Fruit fly (Drosophila melanogaster) whole organism, prepupa: Measurements from ENCODE around the gene msps.

ENCODE experiments used
- Blimp-1 ChIP-seq: fragments of 200-800 bp; sonication (Bioruptor generic); optimal IDR thresholded peaks from 3 replicates; lab custom pipeline; 2017; ENCODE audit warnings: missing biosample characterization, missing genetic modification characterization, mild to moderate bottlenecking, moderate library complexity, missing genetic modification reagents
- CG11762 ChIP-seq: fragments of 200-800 bp; sonication (Bioruptor generic); optimal IDR thresholded peaks from 3 replicates; lab custom pipeline; 2016; ENCODE audit warnings: missing biosample characterization, missing genetic modification characterization; ENCODE audit not compliant: insufficient read depth
- CG15336 ChIP-seq: fragments of 200-800 bp; sonication (Bioruptor generic); IDR thresholded peaks from 2 replicates; pipeline ENCODE4 v1.3.6; 2022; ENCODE audit warnings: missing biosample characterization, missing genetic modification characterization
- CG1621 ChIP-seq: fragments of 200-800 bp; sonication (Bioruptor generic); optimal IDR thresholded peaks from 3 replicates; lab custom pipeline; 2018; ENCODE audit warnings: missing biosample characterization, mild to moderate bottlenecking, missing genetic modification characterization
- CG16779 ChIP-seq: fragments of 200-800 bp; sonication (Bioruptor generic); optimal IDR thresholded peaks from 3 replicates; lab custom pipeline; 2017; ENCODE audit warnings: missing biosample characterization, mild to moderate bottlenecking, missing genetic modification characterization
- CG3032 ChIP-seq: fragments of 200-800 bp; optimal IDR thresholded peaks from 2 replicates; lab custom pipeline; 2019; ENCODE audit warnings: missing biosample characterization, mild to moderate bottlenecking, missing genetic modification characterization, moderate library complexity
- CG32006 ChIP-seq: fragments of 200-800 bp; sonication (Bioruptor generic); optimal IDR thresholded peaks from 3 replicates; lab custom pipeline; 2017; ENCODE audit warnings: missing biosample characterization, mild to moderate bottlenecking, missing genetic modification characterization
- CG34406 ChIP-seq: fragments of 200-800 bp; sonication (Bioruptor generic); optimal IDR thresholded peaks from 3 replicates; lab custom pipeline; 2016; ENCODE audit warnings: missing biosample characterization, missing genetic modification characterization
- CG3919 ChIP-seq: fragments of 200-800 bp; sonication (Bioruptor generic); optimal IDR thresholded peaks from 3 replicates; lab custom pipeline; 2016; ENCODE audit warnings: missing biosample characterization, missing genetic modification characterization
- CG4318 ChIP-seq: fragments of 200-800 bp; sonication (Bioruptor generic); optimal IDR thresholded peaks from 3 replicates; lab custom pipeline; 2017; ENCODE audit warnings: missing biosample characterization, mild to moderate bottlenecking, missing genetic modification characterization
- CG6163 ChIP-seq: fragments of 200-800 bp; sonication (Bioruptor generic); IDR thresholded peaks from 3 replicates; pipeline ENCODE4 v1.3.6; 2022; ENCODE audit warnings: missing biosample characterization, missing genetic modification characterization
- CG6276 ChIP-seq: fragments of 200-800 bp; sonication (Bioruptor generic); optimal IDR thresholded peaks from 2 replicates; lab custom pipeline; 2017; ENCODE audit warnings: missing biosample characterization, mild to moderate bottlenecking, missing genetic modification characterization
- CG6808 ChIP-seq: fragments of 200-800 bp; sonication (Bioruptor generic); optimal IDR thresholded peaks from 3 replicates; lab custom pipeline; 2017; ENCODE audit warnings: missing biosample characterization, missing genetic modification characterization, mild to moderate bottlenecking, moderate library complexity, missing genetic modification reagents
- CG8632 ChIP-seq: fragments of 200-800 bp; sonication (Bioruptor generic); optimal IDR thresholded peaks from 3 replicates; lab custom pipeline; 2016; ENCODE audit warnings: missing biosample characterization, missing genetic modification characterization
- Eip75B ChIP-seq: fragments of 200-800 bp; sonication (Bioruptor generic); optimal IDR thresholded peaks from 3 replicates; lab custom pipeline; 2016; ENCODE audit warnings: missing biosample characterization, missing genetic modification characterization
- Eip93F ChIP-seq: fragments of 200-800 bp; sonication (Bioruptor generic); optimal IDR thresholded peaks from 2 replicates; lab custom pipeline; 2016; ENCODE audit warnings: missing biosample characterization, mild to moderate bottlenecking, missing genetic modification characterization
- Ets21C ChIP-seq: fragments of 200-800 bp; sonication (Bioruptor generic); optimal IDR thresholded peaks from 3 replicates; lab custom pipeline; 2016; ENCODE audit warnings: missing biosample characterization, missing genetic modification characterization
- Gug ChIP-seq: fragments of 200-800 bp; sonication (Bioruptor generic); IDR thresholded peaks from 2 replicates; pipeline ENCODE4 v1.3.6; 2022; ENCODE audit warnings: missing biosample characterization, missing genetic modification characterization
- Hr38 ChIP-seq: sonication (Bioruptor generic); optimal IDR thresholded peaks from 2 replicates; lab custom pipeline; 2016; ENCODE audit warnings: missing biosample characterization, missing genetic modification characterization
- Hr39 ChIP-seq: fragments of 200-800 bp; sonication (Bioruptor generic); optimal IDR thresholded peaks from 2 replicates; lab custom pipeline; 2016; ENCODE audit warnings: missing biosample characterization, missing genetic modification characterization
- Hr4 ChIP-seq: fragments of 200-800 bp; sonication (Bioruptor generic); optimal IDR thresholded peaks from 3 replicates; lab custom pipeline; 2016; ENCODE audit warnings: missing biosample characterization, missing genetic modification characterization
- Lpt ChIP-seq: fragments of 200-800 bp; sonication (Bioruptor generic); optimal IDR thresholded peaks from 3 replicates; lab custom pipeline; 2016; ENCODE audit warnings: missing biosample characterization, missing genetic modification characterization
- OdsH ChIP-seq: fragments of 200-800 bp; sonication (Bioruptor generic); optimal IDR thresholded peaks from 3 replicates; lab custom pipeline; 2016; ENCODE audit warnings: missing biosample characterization, missing genetic modification characterization
- Sox102F ChIP-seq: fragments of 200-800 bp; sonication (Bioruptor generic); optimal IDR thresholded peaks from 2 replicates; lab custom pipeline; 2016; ENCODE audit warnings: missing biosample characterization, mild to moderate bottlenecking, missing genetic modification characterization
- Sox14 ChIP-seq: fragments of 200-800 bp; sonication (Bioruptor generic); optimal IDR thresholded peaks from 3 replicates; lab custom pipeline; 2016; ENCODE audit warnings: missing biosample characterization, missing genetic modification characterization
- achi ChIP-seq: fragments of 200-800 bp; sonication (Bioruptor generic); optimal IDR thresholded peaks from 3 replicates; lab custom pipeline; 2016; ENCODE audit warnings: missing biosample characterization, missing genetic modification characterization
- acj6 ChIP-seq: fragments of 200-800 bp; sonication (Bioruptor generic); optimal IDR thresholded peaks from 3 replicates; lab custom pipeline; 2016; ENCODE audit warnings: missing biosample characterization, missing genetic modification characterization
- cyc ChIP-seq: fragments of 200-800 bp; sonication (Bioruptor generic); optimal IDR thresholded peaks from 3 replicates; lab custom pipeline; 2016; ENCODE audit warnings: missing biosample characterization, missing genetic modification characterization
- dsx ChIP-seq: fragments of 200-800 bp; optimal IDR thresholded peaks from 3 replicates; lab custom pipeline; 2019; ENCODE audit warnings: missing biosample characterization, mild to moderate bottlenecking, missing genetic modification characterization, moderate library complexity; ENCODE audit not compliant: poor library complexity, severe bottlenecking
- esn ChIP-seq: fragments of 200-800 bp; sonication (Bioruptor generic); optimal IDR thresholded peaks from 2 replicates; lab custom pipeline; 2016; ENCODE audit warnings: missing biosample characterization, mild to moderate bottlenecking, missing genetic modification characterization, moderate library complexity
- fd85E ChIP-seq: fragments of 200-800 bp; sonication (Bioruptor generic); optimal IDR thresholded peaks from 3 replicates; lab custom pipeline; 2016; ENCODE audit warnings: missing biosample characterization, missing genetic modification characterization
- fkh ChIP-seq: fragments of 200-800 bp; sonication (Bioruptor generic); optimal IDR thresholded peaks from 3 replicates; lab custom pipeline; 2017; ENCODE audit warnings: missing biosample characterization, mild to moderate bottlenecking, missing genetic modification characterization, moderate library complexity
- lz ChIP-seq: fragments of 200-800 bp; sonication (Bioruptor generic); optimal IDR thresholded peaks from 3 replicates; lab custom pipeline; 2016; ENCODE audit warnings: missing biosample characterization, missing genetic modification characterization
- net ChIP-seq: fragments of 200-800 bp; sonication (Bioruptor generic); optimal IDR thresholded peaks from 3 replicates; lab custom pipeline; 2016; ENCODE audit warnings: missing biosample characterization, missing genetic modification characterization
- spab ChIP-seq: fragments of 200-800 bp; sonication (Bioruptor generic); optimal IDR thresholded peaks from 2 replicates; lab custom pipeline; 2017; ENCODE audit warnings: missing biosample characterization, mild to moderate bottlenecking, missing genetic modification characterization, missing genetic modification reagents
- ss ChIP-seq, 2 experiments: fragments of 200-800 bp; sonication (Bioruptor generic); optimal IDR thresholded peaks; 2 replicates in 1 of 2; 3 replicates in 1 of 2; lab custom pipeline; 2017 to 2018; ENCODE audit warnings: mild to moderate bottlenecking in 2 of 2, missing biosample characterization in 2 of 2, missing genetic modification characterization in 2 of 2, moderate library complexity in 1 of 2
- svp ChIP-seq: fragments of 200-800 bp; sonication (Bioruptor generic); peaks from one replicate; lab custom pipeline; 2016; ENCODE audit warnings: missing biosample characterization, missing genetic modification characterization
- vri ChIP-seq: fragments of 200-800 bp; sonication (Bioruptor generic); optimal IDR thresholded peaks from 3 replicates; lab custom pipeline; 2016; ENCODE audit warnings: missing biosample characterization, mild to moderate bottlenecking, missing genetic modification characterization

msps gene

DNA sequence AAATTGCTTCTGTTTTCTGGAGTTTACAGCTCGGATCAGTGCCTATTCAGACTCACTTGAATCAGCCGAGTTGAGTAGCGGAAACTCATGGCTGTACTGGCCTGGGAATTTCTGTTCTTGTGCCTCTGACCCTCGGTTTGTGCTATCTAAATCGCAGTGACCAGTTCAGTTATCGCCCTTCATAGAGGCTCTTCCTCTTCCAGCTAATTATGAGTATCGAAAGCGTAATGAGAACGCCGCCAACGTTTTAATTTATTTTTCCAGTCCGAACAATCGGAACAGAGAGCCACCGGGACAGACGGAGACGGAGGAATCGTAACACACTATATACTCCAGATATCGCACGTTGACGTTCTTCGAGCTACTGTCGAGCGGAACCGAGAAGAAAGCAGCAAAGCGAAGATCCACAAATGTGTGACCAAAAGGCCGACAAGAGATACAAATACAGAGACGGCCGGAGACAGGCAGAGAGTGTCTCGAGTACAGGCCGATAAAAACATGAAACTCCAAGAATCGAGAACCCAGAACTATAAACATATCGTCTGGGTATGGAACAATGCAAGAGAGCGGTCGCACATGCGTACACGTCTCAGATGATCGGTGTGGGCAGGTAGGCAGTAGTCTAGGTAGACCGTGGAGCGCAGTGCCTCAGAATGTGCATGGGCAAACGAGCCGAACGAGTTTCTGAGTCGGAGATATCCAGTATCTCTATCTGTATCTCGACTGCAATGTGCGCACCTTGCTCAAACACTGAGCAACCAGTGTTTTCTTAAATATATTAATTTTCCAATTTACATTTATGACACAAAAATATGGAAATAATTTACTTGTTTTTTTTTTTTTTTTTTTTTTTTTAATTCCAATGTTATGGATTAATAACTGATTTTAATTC is 21.3 kb downstream of the msps start (continued):
- TF ChIP-seq CG32006: no peak
- TF ChIP-seq acj6: peak; percentile 90
- TF ChIP-seq Gug (GFP tag; lab: Robert Waterston, UW): peak; percentile 65
- no peak for TF ChIP-seq vri (GFP tag; lab: Kevin White, UChicago)
- TF ChIP-seq Lpt: peak; percentile 87
- peak; percentile 92 for TF ChIP-seq CG8632
- TF ChIP-seq CG16779 (tag; lab: Kevin White, UChicago): no peak
- no peak for TF ChIP-seq CG6276 (GFP tag; lab: Kevin White, UChicago)
- no peak for TF ChIP-seq Eip93F
- peak; percentile 83 for TF ChIP-seq CG3032 (tag; lab: Kevin White, UChicago)
- peak; percentile 89 for TF ChIP-seq OdsH (GFP tag; lab: Kevin White, UChicago)
- no peak for TF ChIP-seq fd85E (GFP tag; lab: Kevin White, UChicago)

DNA sequence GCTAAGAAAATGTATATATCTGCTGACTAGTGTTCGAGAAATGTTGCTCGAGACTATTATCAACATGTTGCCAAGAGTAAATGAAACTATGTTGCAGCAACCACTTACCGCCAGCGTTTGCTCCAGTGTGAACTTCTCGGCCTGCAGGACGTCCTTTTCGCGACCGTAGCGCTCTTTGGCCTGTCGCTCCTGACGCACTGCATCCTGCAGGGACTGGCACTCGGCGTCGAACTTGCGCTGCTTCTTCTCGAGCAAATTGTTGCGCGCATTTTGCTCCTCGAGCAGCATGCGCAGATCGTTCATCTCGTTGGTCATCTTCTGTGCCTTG is 21.9 kb downstream of the msps start:
- TF ChIP-seq fkh (GFP tag; lab: Kevin White, UChicago) (no peak), CG6808 (GFP tag; lab: Kevin White, UChicago) (peak; percentile 0), CG16779 (tag; lab: Kevin White, UChicago) (peak; percentile 9), dsx (GFP tag; lab: Kevin White, UChicago) (peak; percentile 53), lz (GFP tag; lab: Kevin White, UChicago) (no peak), CG32006 (peak; percentile 24), Hr38 (GFP tag; lab: Kevin White, UChicago) (no peak)
- TF ChIP-seq, all 60 proteins: peak for 4

DNA sequence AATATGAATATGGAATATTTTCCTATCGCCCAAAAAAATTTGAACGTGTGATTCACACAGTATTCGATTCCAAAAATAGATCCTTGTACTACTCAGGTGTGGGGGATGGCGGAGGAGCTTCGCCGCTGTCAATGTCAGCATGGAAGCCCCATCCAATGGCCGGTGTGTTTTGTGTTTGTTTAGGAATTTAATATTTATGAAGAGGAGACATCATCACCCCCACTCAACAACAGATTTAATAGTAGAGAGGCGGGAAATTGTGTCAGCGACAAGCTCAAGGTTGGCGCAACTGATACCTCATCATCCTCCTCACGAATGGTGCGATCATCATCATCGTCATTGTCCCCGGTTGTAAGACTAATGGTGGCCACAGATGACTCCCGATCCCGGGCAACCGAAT is 23.5 kb downstream of the msps start:
- TF ChIP-seq CG11762 (GFP tag; lab: Kevin White, UChicago): no peak
- TF ChIP-seq spab: no peak
- no peak for TF ChIP-seq CG4318 (GFP tag; lab: Kevin White, UChicago)
- no peak for TF ChIP-seq vri (GFP tag; lab: Kevin White, UChicago)
- TF ChIP-seq svp (GFP tag; lab: Kevin White, UChicago): no peak

DNA sequence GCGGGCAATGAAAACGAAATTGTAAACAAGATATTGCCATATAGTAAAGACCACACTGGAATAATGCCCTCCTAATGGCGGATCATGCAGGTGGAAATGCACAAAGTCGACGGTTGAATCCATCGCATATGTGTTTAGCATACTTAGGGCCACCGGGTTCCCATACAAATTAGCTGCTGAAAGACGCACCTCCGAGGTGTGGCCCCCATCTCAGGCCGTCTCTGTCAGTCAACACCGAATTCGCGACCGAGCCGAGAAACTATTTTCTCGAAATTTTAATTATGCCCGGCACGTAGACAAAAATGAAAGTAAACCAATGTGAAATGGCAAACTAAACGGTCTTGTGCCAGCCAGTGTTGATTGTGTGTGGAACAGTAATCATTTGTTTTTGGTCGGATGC is 27.6 kb downstream of the msps start:
- TF ChIP-seq Gug (GFP tag; lab: Robert Waterston, UW) (no peak), CG15336 (GFP tag; lab: Robert Waterston, UW) (no peak), CG34406 (no peak), Eip93F (no peak), CG3919 (GFP tag; lab: Kevin White, UChicago) (no peak), Eip75B (GFP tag; lab: Kevin White, UChicago) (no peak), CG6276 (GFP tag; lab: Kevin White, UChicago) (no peak), Hr39 (GFP tag; lab: Kevin White, UChicago) (no peak), CG32006 (no peak), Sox14 (GFP tag; lab: Kevin White, UChicago) (no peak), ss (GFP tag; optimal IDR thresholded peaks at IDR 0.05; lab: Kevin White, UChicago) (no peak), svp (GFP tag; lab: Kevin White, UChicago) (no peak), CG16779 (tag; lab: Kevin White, UChicago) (no peak), Hr4 (GFP tag; lab: Kevin White, UChicago) (no peak), fkh (GFP tag; lab: Kevin White, UChicago) (no peak), vri (GFP tag; lab: Kevin White, UChicago) (no peak)

DNA sequence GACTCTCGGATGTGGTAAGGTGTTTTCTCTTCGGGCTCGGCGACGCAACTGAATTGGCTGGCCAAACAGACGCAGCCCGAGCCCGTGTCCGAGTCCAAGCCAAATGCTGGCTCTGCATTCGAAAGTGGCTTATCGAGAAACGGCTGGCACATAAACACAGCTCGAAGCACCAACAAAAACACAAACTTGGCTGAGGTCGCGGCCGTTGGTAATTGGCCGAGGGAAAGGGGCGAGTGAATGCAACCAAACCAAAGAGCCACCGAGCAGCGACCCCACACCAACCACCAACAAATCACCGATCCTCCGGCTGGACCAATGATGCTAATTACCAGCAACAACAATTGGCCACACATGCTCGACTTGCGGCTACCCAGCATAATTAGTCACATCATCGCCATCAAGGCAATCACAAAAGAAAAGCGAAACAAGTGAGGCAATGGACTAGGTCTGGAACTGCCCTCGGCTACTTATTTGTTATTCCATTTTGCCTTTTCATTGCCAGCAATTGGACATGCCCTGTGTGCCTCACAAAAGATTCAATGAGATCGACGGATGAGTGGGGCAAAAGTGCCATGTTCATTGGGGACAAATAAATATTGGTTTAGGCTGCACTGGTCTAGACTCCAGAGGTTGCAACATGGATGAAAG is 30.5 kb downstream of the msps start, which contains the start of gene CG32855:
Gene CG32855, minus strand, starts transcription at position 51 of the 648 bp plus-strand sequence.
- TF ChIP-seq Eip75B (GFP tag; lab: Kevin White, UChicago): no peak
- no peak for TF ChIP-seq Gug (GFP tag; lab: Robert Waterston, UW)
- TF ChIP-seq achi: no peak
- TF ChIP-seq Ets21C (GFP tag; lab: Kevin White, UChicago): no peak
- TF ChIP-seq fkh (GFP tag; lab: Kevin White, UChicago): peak; percentile 33
- TF ChIP-seq esn (GFP tag; lab: Kevin White, UChicago): no peak
- TF ChIP-seq cyc (GFP tag; lab: Kevin White, UChicago): no peak
- TF ChIP-seq CG1621 (tag; lab: Kevin White, UChicago): no peak
- TF ChIP-seq CG8632: no peak
- TF ChIP-seq CG32006: peak; percentile 45
- TF ChIP-seq Sox102F (GFP tag; lab: Kevin White, UChicago): no peak
- TF ChIP-seq acj6: no peak
- TF ChIP-seq fd85E (GFP tag; lab: Kevin White, UChicago): no peak
- no peak for TF ChIP-seq Hr39 (GFP tag; lab: Kevin White, UChicago)
- TF ChIP-seq Blimp-1 (GFP tag; lab: Kevin White, UChicago): no peak
- 0 out of 2 replicates have a peak, but pooled peaks have one; percentile 27 for TF ChIP-seq CG15336 (GFP tag; lab: Robert Waterston, UW)
- no peak for TF ChIP-seq CG6163 (GFP tag; lab: Robert Waterston, UW)
- no peak for TF ChIP-seq Lpt
- no peak for TF ChIP-seq CG6276 (GFP tag; lab: Kevin White, UChicago)
- TF ChIP-seq net (GFP tag; lab: Kevin White, UChicago): no peak
